Fruit fly (Drosophila melanogaster) S2 (cell line): ENCODE data around the gene CG4701.

Experiments used
- CG8478 ChIP-seq: fragments of >200 bp; optimal IDR thresholded peaks from 2 replicates; lab custom pipeline; 2018
- CTCF ChIP-seq, 2 experiments: fragments of >200 bp; optimal IDR thresholded peaks; 2 replicates each; lab custom pipeline; 2018

DNA sequence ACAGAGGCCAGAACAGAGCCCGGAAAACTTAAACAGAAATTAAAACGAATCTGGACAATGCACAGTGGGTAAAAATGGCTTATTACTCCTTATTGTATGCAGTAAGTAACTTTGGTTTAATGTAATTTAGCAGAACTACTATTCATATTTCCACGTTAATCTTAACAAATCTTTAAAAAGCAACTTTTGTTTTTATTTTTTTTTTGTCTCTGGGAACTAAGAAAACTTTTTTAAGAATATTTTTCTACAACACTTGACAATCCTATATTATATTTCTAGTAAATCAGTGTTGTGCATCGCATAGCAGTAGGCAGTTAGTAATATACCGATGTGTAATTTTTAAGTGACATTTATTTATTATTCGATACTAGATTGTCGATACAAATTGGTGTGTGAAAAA lies at the start of gene CG4701:
- no peak for TF ChIP-seq CG8478 (lab: Kevin White, UChicago)
- no peak for TF ChIP-seq CTCF (optimal IDR thresholded peaks at IDR 0.05; lab: Kevin White, UChicago)
